Worm (Caenorhabditis elegans): ENCODE results near the gene R05H10.3.

The R05H10.3 gene

DNA sequence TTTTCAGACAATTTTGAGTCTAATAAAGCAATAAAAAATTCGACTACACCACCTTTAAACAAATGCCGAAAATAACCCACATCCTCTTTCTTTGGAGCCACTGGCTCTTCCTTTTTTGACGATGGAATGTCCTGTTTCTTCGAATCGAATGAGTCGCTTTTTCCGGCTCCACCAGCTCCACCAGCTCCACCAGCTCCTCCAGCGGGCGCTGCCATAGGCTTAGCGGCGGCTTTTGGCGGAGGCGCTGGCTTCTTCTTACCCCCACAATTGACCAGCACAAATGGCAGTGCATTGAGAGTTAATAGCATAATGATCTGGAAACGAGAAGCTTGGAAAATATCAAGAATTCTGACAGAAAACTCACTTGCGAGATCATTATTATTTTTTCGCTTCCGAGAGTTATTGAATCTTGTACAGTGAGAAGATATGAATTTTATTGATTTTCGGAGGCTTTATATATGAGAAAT lies 7.0 kb downstream of the R05H10.3 start, which contains the start of gene Y53F4A.2:
TSS of gene Y53F4A.2 (minus strand) at position 417 of the 467 bp plus-strand sequence.
- TF ChIP-seq mls-2 (tag; optimal IDR thresholded peaks at IDR 0.05) = no peak
- no peak for TF ChIP-seq nhr-28 (tag; optimal IDR thresholded peaks at IDR 0.05)
- no peak for TF ChIP-seq zip-8 (tag; optimal IDR thresholded peaks at IDR 0.05)
- TF ChIP-seq unc-62 (GFP tag; optimal IDR thresholded peaks at IDR 0.05) = no peak
- TF ChIP-seq unc-39 (tag; optimal IDR thresholded peaks at IDR 0.05) = no peak
- no peak for TF ChIP-seq ztf-11 (tag; optimal IDR thresholded peaks at IDR 0.05)

DNA sequence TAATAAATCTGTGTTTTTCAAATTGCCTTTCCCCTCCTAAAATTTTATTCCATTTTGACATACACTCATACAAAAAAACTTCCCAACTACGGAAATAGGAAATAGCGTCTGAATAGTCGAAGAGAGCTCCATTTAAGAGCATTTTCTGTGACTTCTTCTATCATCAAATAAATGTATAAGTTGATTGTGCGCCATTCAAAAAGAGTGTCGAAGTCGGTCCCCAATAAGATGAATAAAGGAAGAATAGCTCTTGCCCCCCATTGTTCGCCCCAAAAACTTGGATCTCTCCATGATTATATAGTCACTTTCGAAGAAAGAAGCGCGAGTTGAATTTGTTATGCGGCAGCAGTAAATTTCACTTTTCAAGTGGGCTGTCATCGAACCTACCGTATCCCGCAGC lies 22.8 kb downstream of the R05H10.3 start:
- peak; percentile 50 for TF ChIP-seq ces-1 (GFP tag; optimal IDR thresholded peaks at IDR 0.05)
- TF ChIP-seq ceh-83 (GFP tag; optimal IDR thresholded peaks at IDR 0.05) = no peak
- TF ChIP-seq nhr-2 (tag; optimal IDR thresholded peaks at IDR 0.05) = no peak

DNA sequence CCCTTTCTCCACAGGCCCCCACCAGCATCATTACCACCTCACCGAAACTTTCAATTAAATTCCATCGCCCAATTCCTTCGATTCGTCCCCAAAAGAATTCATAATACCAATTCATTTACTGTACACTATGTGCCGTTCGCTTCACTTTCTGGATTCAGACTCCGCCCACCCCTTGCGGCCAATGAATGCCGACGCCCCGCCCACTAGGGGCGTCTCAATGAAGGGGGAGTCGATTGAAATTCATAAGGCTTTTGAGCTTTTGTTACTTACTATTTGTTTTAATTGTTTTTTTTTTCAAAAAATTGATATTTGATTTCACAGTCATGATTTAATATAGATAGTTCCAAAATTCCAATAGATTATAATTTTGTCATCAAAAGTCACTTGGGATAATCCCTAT lies 26.8 kb downstream of the R05H10.3 start:
- no peak for TF ChIP-seq mab-5 (tag; optimal IDR thresholded peaks at IDR 0.05)
- TF ChIP-seq bed-3 (GFP tag; optimal IDR thresholded peaks at IDR 0.05) = no peak
- no peak for TF ChIP-seq nhr-76 (tag; optimal IDR thresholded peaks at IDR 0.05)
- no peak for TF ChIP-seq unc-39 (tag; optimal IDR thresholded peaks at IDR 0.05)
- TF ChIP-seq ham-2 (GFP tag; optimal IDR thresholded peaks at IDR 0.05) = no peak
- TF ChIP-seq ceh-39 (tag; optimal IDR thresholded peaks at IDR 0.05) = no peak
- no peak for TF ChIP-seq nhr-2 (tag; optimal IDR thresholded peaks at IDR 0.05)
- no peak for TF ChIP-seq M03D4.4 (tag; optimal IDR thresholded peaks at IDR 0.05)
- TF ChIP-seq nhr-237 (tag; optimal IDR thresholded peaks at IDR 0.05) = no peak
- TF ChIP-seq lin-32 (GFP tag; optimal IDR thresholded peaks at IDR 0.05) = no peak
- no peak for TF ChIP-seq lsy-2 (tag; optimal IDR thresholded peaks at IDR 0.05)
- no peak for TF ChIP-seq blmp-1 (tag; optimal IDR thresholded peaks at IDR 0.05)

DNA sequence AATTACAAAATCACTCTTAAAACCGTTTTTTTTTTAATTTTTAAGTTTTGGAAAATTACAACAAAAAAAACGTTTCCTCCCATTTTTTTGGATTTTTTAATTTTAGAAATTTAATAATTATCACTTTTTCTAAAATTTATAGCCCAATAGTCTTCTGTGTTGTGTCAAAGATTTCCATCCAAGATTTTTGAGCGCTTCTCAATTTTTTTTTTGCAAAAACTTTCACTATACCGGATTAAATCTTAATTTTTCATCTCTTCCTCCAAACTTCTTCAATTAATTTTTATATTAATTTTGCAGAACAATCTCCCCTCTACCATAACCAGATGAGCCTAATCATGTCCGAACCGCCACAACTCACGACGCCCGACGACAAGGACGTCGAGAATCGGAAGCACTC lies 32.4 kb downstream of the R05H10.3 start, which contains the start of gene cog-1:
TSS of gene cog-1 (plus strand) at position 301 of the 400 bp plus-strand sequence.
- TF ChIP-seq mls-2 (tag; optimal IDR thresholded peaks at IDR 0.05) (no peak), sem-2 (GFP tag; optimal IDR thresholded peaks at IDR 0.05) (no peak), ceh-43 (GFP tag; optimal IDR thresholded peaks at IDR 0.05) (no peak), cnd-1 (tag; optimal IDR thresholded peaks at IDR 0.05) (no peak)

DNA sequence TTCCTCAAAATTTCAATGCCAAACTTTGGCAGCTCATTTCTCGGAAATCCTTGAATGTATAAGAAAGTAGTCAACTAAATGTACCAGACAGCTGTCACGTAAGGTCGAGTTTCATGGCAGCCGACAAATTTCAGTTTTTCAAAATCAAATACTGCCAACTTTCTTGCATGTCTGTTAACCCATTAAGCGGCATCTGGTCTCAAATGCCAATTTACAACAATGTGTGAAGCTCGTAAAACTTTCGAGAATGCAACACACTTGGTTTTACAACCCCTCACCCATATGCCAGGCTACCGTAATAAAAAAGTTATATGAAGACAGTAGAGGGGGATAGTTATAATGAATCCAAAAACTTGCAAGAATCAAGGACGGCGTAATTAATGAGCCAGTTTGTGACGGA lies 33.9 kb downstream of the R05H10.3 start:
- TF ChIP-seq elt-1 (tag; optimal IDR thresholded peaks at IDR 0.05; ENCODE audit: borderline replicate concordance, insufficient read depth) (no peak), mls-2 (tag; optimal IDR thresholded peaks at IDR 0.05) (no peak), ceh-43 (GFP tag; optimal IDR thresholded peaks at IDR 0.05) (no peak), nhr-237 (tag; optimal IDR thresholded peaks at IDR 0.05) (no peak), sptf-1 (tag; optimal IDR thresholded peaks at IDR 0.05) (no peak), lin-32 (GFP tag; optimal IDR thresholded peaks at IDR 0.05) (no peak), lsy-2 (tag; optimal IDR thresholded peaks at IDR 0.05) (no peak), unc-39 (tag; optimal IDR thresholded peaks at IDR 0.05) (no peak), sem-2 (GFP tag; optimal IDR thresholded peaks at IDR 0.05) (no peak), zip-8 (tag; optimal IDR thresholded peaks at IDR 0.05) (no peak), nhr-12 (tag; optimal IDR thresholded peaks at IDR 0.05) (no peak), ceh-39 (tag; optimal IDR thresholded peaks at IDR 0.05) (no peak), hlh-1 (tag; optimal IDR thresholded peaks at IDR 0.05) (no peak), ham-2 (GFP tag; optimal IDR thresholded peaks at IDR 0.05) (no peak), nhr-28 (tag; optimal IDR thresholded peaks at IDR 0.05) (no peak), lin-13 (tag; optimal IDR thresholded peaks at IDR 0.05) (no peak), cnd-1 (tag; optimal IDR thresholded peaks at IDR 0.05) (no peak), nhr-76 (tag; optimal IDR thresholded peaks at IDR 0.05) (no peak), mep-1 (tag; optimal IDR thresholded peaks at IDR 0.05) (no peak), M03D4.4 (tag; optimal IDR thresholded peaks at IDR 0.05) (no peak)

DNA sequence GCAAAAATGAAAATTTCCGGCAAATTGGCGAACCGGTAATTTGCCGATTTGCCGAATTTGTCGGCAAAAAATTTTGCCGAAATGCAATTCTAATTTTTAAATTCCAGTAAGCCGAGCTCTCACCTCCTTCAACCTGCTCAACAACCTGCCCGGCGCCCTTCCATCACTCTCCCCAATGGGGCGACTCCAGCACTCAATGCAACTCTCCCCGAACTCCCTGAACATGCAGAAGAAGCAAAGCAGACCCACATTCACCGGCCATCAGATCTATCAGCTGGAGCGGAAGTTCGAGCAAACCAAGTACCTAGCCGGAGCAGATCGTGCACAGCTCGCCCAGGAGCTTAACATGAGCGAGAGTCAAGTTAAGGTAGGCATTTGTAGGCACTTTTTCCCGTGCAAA lies 34.9 kb downstream of the R05H10.3 start:
- TF ChIP-seq sem-2 (GFP tag; optimal IDR thresholded peaks at IDR 0.05) = no peak
- no peak for TF ChIP-seq unc-120 (tag; optimal IDR thresholded peaks at IDR 0.05; ENCODE audit: poor library complexity, severe bottlenecking)
- no peak for TF ChIP-seq nhr-28 (tag; optimal IDR thresholded peaks at IDR 0.05)
- no peak for TF ChIP-seq ceh-39 (tag; optimal IDR thresholded peaks at IDR 0.05)
- no peak for TF ChIP-seq nhr-12 (tag; optimal IDR thresholded peaks at IDR 0.05)

All from whole organism, mixed stage, embryonic.